Fruit fly (Drosophila melanogaster) whole organism, embryonic: ENCODE results near the gene CG43403.

Source experiments
- ATbp ChIP-seq: fragments of 200-800 bp; sonication (Bioruptor generic); optimal IDR thresholded peaks from 2 replicates; lab custom pipeline; 2017; ENCODE audit warnings: missing biosample characterization, mild to moderate bottlenecking, missing genetic modification characterization, missing genetic modification reagents
- CG10209 ChIP-seq: fragments of 200-800 bp; sonication (Bioruptor generic); optimal IDR thresholded peaks from 3 replicates; lab custom pipeline; 2017; ENCODE audit warnings: missing biosample characterization, mild to moderate bottlenecking, missing genetic modification characterization, missing genetic modification reagents
- CG10654 ChIP-seq: fragments of 200-800 bp; sonication (Bioruptor generic); optimal IDR thresholded peaks from 2 replicates; lab custom pipeline; 2016; ENCODE audit warnings: missing biosample characterization, missing genetic modification characterization
- CG11085 ChIP-seq: fragments of 200-800 bp; sonication (Bioruptor generic); IDR thresholded peaks from 2 replicates; pipeline ENCODE4 v1.3.6; 2022; ENCODE audit warnings: missing biosample characterization, missing genetic modification characterization
- CG14050 ChIP-seq: fragments of 200-800 bp; sonication (Bioruptor generic); IDR thresholded peaks from 3 replicates; pipeline ENCODE4 v1.3.6; 2022; ENCODE audit warnings: missing biosample characterization, missing genetic modification characterization
- CG15514 ChIP-seq: fragments of 200-800 bp; sonication (Bioruptor generic); optimal IDR thresholded peaks from 3 replicates; lab custom pipeline; 2017; ENCODE audit warnings: missing biosample characterization, missing genetic modification characterization, mild to moderate bottlenecking, moderate library complexity, missing genetic modification reagents
- CG31388 ChIP-seq: fragments of 200-800 bp; sonication (Bioruptor generic); optimal IDR thresholded peaks from 2 replicates; lab custom pipeline; 2016; ENCODE audit warnings: missing biosample characterization, missing genetic modification characterization
- CG5245 ChIP-seq: fragments of 200-800 bp; sonication (Bioruptor generic); optimal IDR thresholded peaks from 3 replicates; lab custom pipeline; 2016; ENCODE audit warnings: missing biosample characterization, missing genetic modification characterization
- CG6765 ChIP-seq: fragments of 200-800 bp; sonication (Bioruptor generic); optimal IDR thresholded peaks from 3 replicates; lab custom pipeline; 2017; ENCODE audit warnings: missing biosample characterization, mild to moderate bottlenecking, missing genetic modification characterization
- CG6813 ChIP-seq: fragments of 200-800 bp; sonication (Bioruptor generic); optimal IDR thresholded peaks from 2 replicates; lab custom pipeline; 2017; ENCODE audit warnings: missing biosample characterization, missing genetic modification characterization, mild to moderate bottlenecking, moderate library complexity, missing genetic modification reagents
- CG7271 ChIP-seq: fragments of 200-800 bp; sonication (Bioruptor generic); optimal IDR thresholded peaks from 2 replicates; lab custom pipeline; 2018; ENCODE audit warnings: missing biosample characterization, mild to moderate bottlenecking, missing genetic modification characterization, moderate library complexity
- CoRest ChIP-seq: fragments of 200-800 bp; sonication (Bioruptor generic); optimal IDR thresholded peaks from 3 replicates; lab custom pipeline; 2018; ENCODE audit warnings: missing biosample characterization, mild to moderate bottlenecking, missing genetic modification characterization, moderate library complexity
- D19B ChIP-seq: fragments of 200-800 bp; sonication (Bioruptor generic); optimal IDR thresholded peaks from 2 replicates; lab custom pipeline; 2017; ENCODE audit warnings: missing biosample characterization, mild to moderate bottlenecking, missing genetic modification characterization
- Doc3 ChIP-seq: fragments of 200-800 bp; sonication (Bioruptor generic); IDR thresholded peaks from 3 replicates; pipeline ENCODE4 v1.3.6; 2022; ENCODE audit warnings: missing biosample characterization, missing genetic modification characterization; ENCODE audit not compliant: partially characterized antibody
- E2f1 ChIP-seq: fragments of 200-800 bp; sonication (Bioruptor generic); IDR thresholded peaks from 2 replicates; pipeline ENCODE4 v1.3.6; 2022; ENCODE audit warnings: missing biosample characterization, missing genetic modification characterization
- Ets65A ChIP-seq: fragments of 200-800 bp; sonication (Bioruptor generic); peaks from one replicate; lab custom pipeline; 2016; ENCODE audit warnings: missing biosample characterization, missing genetic modification characterization
- H15 ChIP-seq: fragments of 200-800 bp; sonication (Bioruptor generic); IDR thresholded peaks from 3 replicates; pipeline ENCODE4 v1.3.6; 2022; ENCODE audit warnings: missing biosample characterization, missing genetic modification characterization
- HmgD ChIP-seq: fragments of 200-800 bp; sonication (Bioruptor generic); optimal IDR thresholded peaks from 3 replicates; lab custom pipeline; 2016; ENCODE audit warnings: missing biosample characterization, missing genetic modification characterization
- Hr39 ChIP-seq: fragments of >200 bp; optimal IDR thresholded peaks from 2 replicates; lab custom pipeline; 2017
- NC2α ChIP-seq: fragments of 200-800 bp; sonication (Bioruptor generic); optimal IDR thresholded peaks from 2 replicates; lab custom pipeline; 2016; ENCODE audit warnings: missing biosample characterization, missing genetic modification characterization
- NK7.1 ChIP-seq: fragments of 200-800 bp; sonication (Bioruptor generic); optimal IDR thresholded peaks from 3 replicates; lab custom pipeline; 2016; ENCODE audit warnings: missing biosample characterization, missing genetic modification characterization
- Nf-YA ChIP-seq: fragments of 200-800 bp; sonication (Bioruptor generic); IDR thresholded peaks from 2 replicates; pipeline ENCODE4 v1.3.6; 2022; ENCODE audit warnings: missing biosample characterization, missing genetic modification characterization
- Sox102F ChIP-seq: fragments of 200-800 bp; sonication (Bioruptor generic); optimal IDR thresholded peaks from 2 replicates; lab custom pipeline; 2018; ENCODE audit warnings: missing biosample characterization, mild to moderate bottlenecking, missing genetic modification characterization, moderate library complexity
- Ssrp ChIP-seq: fragments of 200-800 bp; sonication (Bioruptor generic); optimal IDR thresholded peaks from 2 replicates; lab custom pipeline; 2018; ENCODE audit warnings: missing biosample characterization, mild to moderate bottlenecking, missing genetic modification characterization, moderate library complexity
- Trl ChIP-seq, 3 experiments: fragments of >200 bp in 2 of 3; fragments of 200-800 bp in 1 of 3; sonication (Bioruptor generic) in 1 of 3; optimal IDR thresholded peaks; 2 replicates in 1 of 3; 3 replicates in 2 of 3; lab custom pipeline; 2016 to 2017; ENCODE audit warnings: missing biosample characterization in 1 of 3, missing genetic modification characterization in 1 of 3
- eve ChIP-seq, 2 experiments: fragments of >200 bp; optimal IDR thresholded peaks; 2 replicates each; lab custom pipeline; 2017; ENCODE audit warnings: missing biosample characterization in 2 of 2, missing genetic modification characterization in 2 of 2
- fd102C ChIP-seq: fragments of 200-800 bp; sonication (Bioruptor generic); optimal IDR thresholded peaks from 2 replicates; lab custom pipeline; 2018; ENCODE audit warnings: missing biosample characterization, mild to moderate bottlenecking, missing genetic modification characterization, moderate library complexity
- fd64A ChIP-seq: fragments of 200-800 bp; sonication (Bioruptor generic); optimal IDR thresholded peaks from 3 replicates; lab custom pipeline; 2018; ENCODE audit warnings: missing biosample characterization, mild to moderate bottlenecking, missing genetic modification characterization
- gem ChIP-seq: fragments of 200-800 bp; sonication (Bioruptor generic); optimal IDR thresholded peaks from 2 replicates; lab custom pipeline; 2019; ENCODE audit warnings: missing biosample characterization, mild to moderate bottlenecking, missing genetic modification characterization, moderate library complexity
- insv ChIP-seq, 2 experiments: fragments of 200-800 bp; sonication (Bioruptor generic); optimal IDR thresholded peaks; 3 replicates each; lab custom pipeline; 2016 to 2018; ENCODE audit warnings: missing biosample characterization in 2 of 2, missing genetic modification characterization in 2 of 2
- kni ChIP-seq: fragments of 200-800 bp; sonication (Bioruptor generic); optimal IDR thresholded peaks from 3 replicates; lab custom pipeline; 2017; ENCODE audit warnings: mild to moderate bottlenecking, missing biosample characterization, missing genetic modification reagents, missing genetic modification characterization
- nerfin-1 ChIP-seq: fragments of 200-800 bp; sonication (Bioruptor generic); optimal IDR thresholded peaks from 3 replicates; lab custom pipeline; 2019; ENCODE audit warnings: missing biosample characterization, mild to moderate bottlenecking, missing genetic modification characterization, moderate library complexity
- nmo ChIP-seq: fragments of 200-800 bp; sonication (Bioruptor generic); optimal IDR thresholded peaks from 2 replicates; lab custom pipeline; 2018; ENCODE audit warnings: missing biosample characterization, mild to moderate bottlenecking, missing genetic modification characterization, moderate library complexity
- row ChIP-seq: fragments of 200-800 bp; sonication (Bioruptor generic); IDR thresholded peaks from 3 replicates; pipeline ENCODE4 v1.3.6; 2022; ENCODE audit warnings: missing biosample characterization, missing genetic modification characterization
- tup ChIP-seq: fragments of 200-800 bp; sonication (Bioruptor generic); optimal IDR thresholded peaks from 2 replicates; lab custom pipeline; 2016; ENCODE audit warnings: missing biosample characterization, mild to moderate bottlenecking, missing genetic modification characterization, moderate library complexity
- unc-4 ChIP-seq: fragments of 200-800 bp; sonication (Bioruptor generic); IDR thresholded peaks from 2 replicates; pipeline ENCODE4 v1.3.6; 2022; ENCODE audit warnings: missing biosample characterization, missing genetic modification characterization; ENCODE audit not compliant: partially characterized antibody
- vfl ChIP-seq: fragments of 200-800 bp; sonication (Bioruptor generic); optimal IDR thresholded peaks from 2 replicates; lab custom pipeline; 2016; ENCODE audit warnings: missing biosample characterization, missing genetic modification characterization
- vnd ChIP-seq: fragments of 200-800 bp; sonication (Bioruptor generic); IDR thresholded peaks from 3 replicates; pipeline ENCODE4 v1.3.6; 2022; ENCODE audit warnings: missing biosample characterization, missing genetic modification characterization; ENCODE audit not compliant: partially characterized antibody
- yki ChIP-seq: fragments of >200 bp; optimal IDR thresholded peaks from 3 replicates; lab custom pipeline; 2018

Gene CG43403

DNA sequence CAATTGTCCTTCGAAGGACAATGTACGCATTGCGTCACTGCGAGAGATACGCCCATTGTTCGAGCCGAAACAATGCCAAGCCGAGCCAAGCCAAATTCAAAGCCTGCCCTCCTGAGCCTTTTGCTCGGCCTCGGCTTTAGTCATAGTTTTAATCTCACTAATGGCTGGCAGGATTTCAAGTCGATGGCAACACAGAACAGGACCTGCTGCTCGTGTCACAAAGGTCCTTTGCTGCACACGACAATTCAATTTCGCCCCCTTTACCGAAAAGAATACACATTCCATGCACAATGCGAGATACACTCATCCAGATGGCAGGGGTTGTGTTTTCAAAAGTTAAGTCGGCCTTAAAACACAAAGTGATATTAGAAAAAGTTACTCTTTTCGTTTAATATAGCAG lies 28.4 kb upstream of the CG43403 start, which contains the start of gene CG15394:
Gene CG15394, plus strand, starts transcription at position 301 of the 400 bp plus-strand sequence.
- TF ChIP-seq unc-4 (no peak), CG11085 (GFP tag; lab: Robert Waterston, UW) (0 out of 2 replicates have a peak, but pooled peaks have one; percentile 35), CG5245 (GFP tag; lab: Kevin White, UChicago) (no peak), Nf-YA (GFP tag; lab: Robert Waterston, UW) (no peak), vnd (no peak), H15 (GFP tag; lab: Robert Waterston, UW) (0 out of 3 replicates have a peak, but pooled peaks have one; percentile 26)
- TF ChIP-seq, all 482 proteins: peak for 2

- TF ChIP-seq D19B (GFP tag; lab: Kevin White, UChicago) (peak; percentile 1), CG10654 (no peak)
Observed at dm6 chr2L:2606725-2607124, 13.3 kb upstream of the CG43403 start.

- no peak for TF ChIP-seq yki (lab: Kevin White, UChicago)
- no peak for TF ChIP-seq nerfin-1 (tag; lab: Kevin White, UChicago)
- TF ChIP-seq kni (GFP tag; lab: Kevin White, UChicago): no peak
- no peak for TF ChIP-seq CG14050
- TF ChIP-seq insv (GFP tag; optimal IDR thresholded peaks at IDR 0.05; lab: Kevin White, UChicago): no peak
- TF ChIP-seq Doc3: no peak
- no peak for TF ChIP-seq CG7271 (tag; lab: Kevin White, UChicago)
- TF ChIP-seq eve (GFP tag; optimal IDR thresholded peaks at IDR 0.05; lab: Kevin White, UChicago): no peak
- TF ChIP-seq CG15514 (GFP tag; lab: Kevin White, UChicago): no peak
- no peak for TF ChIP-seq fd102C (GFP tag; lab: Kevin White, UChicago)
- no peak for TF ChIP-seq NK7.1
Observed at dm6 chr2L:2609694-2610093, 10.3 kb upstream of the CG43403 start, which contains the start of gene CG15395. CG15395 (plus strand) TSS chr2L:2609994.

dm6 chr2L:2623947-2624346 lies 4.0 kb downstream of the CG43403 start:
- peak; percentile 30 for TF ChIP-seq Hr39
- no peak for TF ChIP-seq CG10209 (GFP tag; lab: Kevin White, UChicago)

- TF ChIP-seq HmgD (GFP tag; lab: Kevin White, UChicago) (no peak), CG31388 (GFP tag; lab: Kevin White, UChicago) (no peak), Hr39 (peak; percentile 17)
Observed at dm6 chr2L:2627507-2627906, 7.5 kb downstream of the CG43403 start.

- TF ChIP-seq E2f1 (GFP tag; lab: Robert Waterston, UW) (no peak), Trl (optimal IDR thresholded peaks at IDR 0.05; lab: Kevin White, UChicago) (no peak), Trl (GFP tag; optimal IDR thresholded peaks at IDR 0.05; lab: Kevin White, UChicago) (no peak), Ets65A (GFP tag; lab: Kevin White, UChicago) (peak; percentile 92), vfl (no peak)
Observed at dm6 chr2L:2628760-2629159, 8.8 kb downstream of the CG43403 start.

DNA sequence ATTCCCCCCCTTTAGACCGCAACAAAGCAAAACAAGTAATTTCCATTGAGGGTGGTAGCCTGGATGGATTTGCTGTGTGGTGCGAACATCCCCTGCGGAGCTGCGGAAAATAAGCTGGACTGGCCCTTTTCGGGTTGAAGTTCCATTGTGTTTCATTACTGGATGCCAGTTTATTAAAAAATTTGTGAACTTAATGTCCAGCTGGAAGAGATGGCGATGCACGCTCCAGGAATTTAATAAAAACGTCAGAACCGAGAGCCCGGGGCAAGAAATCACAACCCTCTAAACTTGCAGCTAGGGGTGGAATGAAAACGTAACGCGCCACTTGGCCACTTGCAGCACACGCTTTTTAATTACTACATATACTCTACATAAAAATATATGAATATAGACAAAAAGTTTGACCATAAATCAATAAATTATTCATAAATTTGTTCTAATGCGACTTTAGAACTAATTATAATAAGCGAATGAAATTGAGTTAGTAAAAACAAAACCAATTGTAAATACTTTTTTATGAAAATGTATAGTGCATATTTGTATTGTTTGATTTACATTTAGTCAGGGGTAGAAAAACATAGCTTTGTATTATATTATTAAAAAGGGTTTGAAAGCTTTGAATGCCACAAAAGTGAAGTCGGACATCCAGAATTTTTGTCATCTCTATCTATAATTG lies 16.5 kb downstream of the CG43403 start:
- TF ChIP-seq CG6813 (no peak), CoRest (tag; lab: Kevin White, UChicago) (peak; percentile 38), gem (tag; lab: Kevin White, UChicago) (peak; percentile 72), row (GFP tag; lab: Robert Waterston, UW) (0 out of 3 replicates have a peak, but pooled peaks have one; percentile 33), Sox102F (GFP tag; lab: Kevin White, UChicago) (peak; percentile 50), nerfin-1 (tag; lab: Kevin White, UChicago) (peak; percentile 60), NC2α (GFP tag; lab: Kevin White, UChicago) (no peak), tup (GFP tag; lab: Kevin White, UChicago) (no peak), ATbp (peak; percentile 13), Trl (optimal IDR thresholded peaks at IDR 0.05; lab: Kevin White, UChicago) (no peak), Trl (GFP tag; optimal IDR thresholded peaks at IDR 0.05; lab: Kevin White, UChicago) (no peak), CG6765 (no peak), fd64A (GFP tag; lab: Kevin White, UChicago) (no peak), nmo (GFP tag; lab: Kevin White, UChicago) (peak; percentile 18), Ssrp (tag; lab: Kevin White, UChicago) (peak; percentile 31)
